Fruit fly (Drosophila melanogaster) whole organism, embryonic: Measurements from ENCODE around the gene CG32066.

Source experiments
- Bgb ChIP-seq: fragments of 200-800 bp; sonication (Bioruptor generic); IDR thresholded peaks from 2 replicates; pipeline ENCODE4 v1.3.6; 2022; ENCODE audit warnings: missing biosample characterization, missing genetic modification characterization; ENCODE audit not compliant: partially characterized antibody
- CG10267 ChIP-seq: fragments of 200-800 bp; sonication (Bioruptor generic); optimal IDR thresholded peaks from 2 replicates; lab custom pipeline; 2018; ENCODE audit warnings: missing biosample characterization, mild to moderate bottlenecking, missing genetic modification characterization, moderate library complexity
- CG11093 ChIP-seq: fragments of 200-800 bp; sonication (Bioruptor generic); IDR thresholded peaks from 3 replicates; pipeline ENCODE4 v1.3.6; 2022; ENCODE audit warnings: missing biosample characterization, missing genetic modification characterization
- CG11723 ChIP-seq: fragments of 200-800 bp; sonication (Bioruptor generic); optimal IDR thresholded peaks from 2 replicates; lab custom pipeline; 2017; ENCODE audit warnings: missing biosample characterization, mild to moderate bottlenecking, missing genetic modification characterization
- CG1233 ChIP-seq: fragments of 200-800 bp; sonication (Bioruptor generic); optimal IDR thresholded peaks from 4 replicates; lab custom pipeline; 2018; ENCODE audit warnings: missing biosample characterization, mild to moderate bottlenecking, missing genetic modification characterization
- CG12659 ChIP-seq: fragments of 200-800 bp; sonication (Bioruptor generic); optimal IDR thresholded peaks from 3 replicates; lab custom pipeline; 2017; ENCODE audit warnings: mild to moderate bottlenecking, missing biosample characterization, missing genetic modification reagents, missing genetic modification characterization
- CG13123 ChIP-seq: fragments of 200-800 bp; sonication (Bioruptor generic); optimal IDR thresholded peaks from 2 replicates; lab custom pipeline; 2016; ENCODE audit warnings: missing biosample characterization, missing genetic modification characterization
- CG13296 ChIP-seq: fragments of 200-800 bp; sonication (Bioruptor generic); optimal IDR thresholded peaks from 3 replicates; lab custom pipeline; 2018; ENCODE audit warnings: missing biosample characterization, mild to moderate bottlenecking, missing genetic modification characterization
- CG13894 ChIP-seq: fragments of 200-800 bp; sonication (Bioruptor generic); optimal IDR thresholded peaks from 3 replicates; lab custom pipeline; 2018; ENCODE audit warnings: missing biosample characterization, mild to moderate bottlenecking, missing genetic modification characterization, moderate library complexity
- CG14710 ChIP-seq: fragments of 200-800 bp; sonication (Bioruptor generic); optimal IDR thresholded peaks from 3 replicates; lab custom pipeline; 2019; ENCODE audit warnings: missing biosample characterization, mild to moderate bottlenecking, missing genetic modification characterization, moderate library complexity
- CG1647 ChIP-seq: fragments of 200-800 bp; sonication (Bioruptor generic); optimal IDR thresholded peaks from 3 replicates; lab custom pipeline; 2016; ENCODE audit warnings: missing biosample characterization, missing genetic modification characterization
- CG17361 ChIP-seq: fragments of 200-800 bp; sonication (Bioruptor generic); IDR thresholded peaks from 3 replicates; pipeline ENCODE4 v1.3.6; 2022; ENCODE audit warnings: missing biosample characterization, missing genetic modification characterization
- CG2202 ChIP-seq: fragments of 200-800 bp; sonication (Bioruptor generic); optimal IDR thresholded peaks from 2 replicates; lab custom pipeline; 2018; ENCODE audit warnings: missing biosample characterization, mild to moderate bottlenecking, missing genetic modification characterization
- CG3847 ChIP-seq: fragments of 200-800 bp; sonication (Bioruptor generic); IDR thresholded peaks from 2 replicates; pipeline ENCODE4 v1.3.6; 2022; ENCODE audit warnings: missing biosample characterization, missing genetic modification characterization
- CG6272 ChIP-seq: fragments of 200-800 bp; sonication (Bioruptor generic); IDR thresholded peaks from 2 replicates; pipeline ENCODE4 v1.3.6; 2022; ENCODE audit warnings: missing biosample characterization, missing genetic modification characterization
- CG6689 ChIP-seq: fragments of 200-800 bp; sonication (Bioruptor generic); IDR thresholded peaks from 2 replicates; pipeline ENCODE4 v1.3.6; 2022; ENCODE audit warnings: missing biosample characterization, missing genetic modification characterization
- CG9817 ChIP-seq: fragments of 200-800 bp; sonication (Bioruptor generic); optimal IDR thresholded peaks from 2 replicates; lab custom pipeline; 2018; ENCODE audit warnings: missing biosample characterization, mild to moderate bottlenecking, missing genetic modification characterization, moderate library complexity
- Camta ChIP-seq: fragments of 200-800 bp; sonication (Bioruptor generic); optimal IDR thresholded peaks from 2 replicates; lab custom pipeline; 2016; ENCODE audit warnings: missing biosample characterization, missing genetic modification characterization
- Dip3 ChIP-seq: fragments of 200-800 bp; sonication (Bioruptor generic); optimal IDR thresholded peaks from 3 replicates; lab custom pipeline; 2016; ENCODE audit warnings: missing biosample characterization, missing genetic modification characterization
- Drgx ChIP-seq: fragments of 200-800 bp; sonication (Bioruptor generic); IDR thresholded peaks from 2 replicates; pipeline ENCODE4 v1.3.6; 2022; ENCODE audit warnings: missing biosample characterization, missing genetic modification characterization
- H15 ChIP-seq: fragments of 200-800 bp; sonication (Bioruptor generic); IDR thresholded peaks from 3 replicates; pipeline ENCODE4 v1.3.6; 2022; ENCODE audit warnings: missing biosample characterization, missing genetic modification characterization
- Hand ChIP-seq: fragments of 200-800 bp; sonication (Bioruptor generic); optimal IDR thresholded peaks from 2 replicates; lab custom pipeline; 2017; ENCODE audit warnings: mild to moderate bottlenecking, missing biosample characterization, missing genetic modification reagents, missing genetic modification characterization
- MTF-1 ChIP-seq: fragments of 200-800 bp; sonication (Bioruptor generic); optimal IDR thresholded peaks from 2 replicates; lab custom pipeline; 2018; ENCODE audit warnings: missing biosample characterization, mild to moderate bottlenecking, missing genetic modification characterization, borderline replicate concordance
- Nf-YC ChIP-seq: fragments of 200-800 bp; optimal IDR thresholded peaks from 3 replicates; lab custom pipeline; 2019; ENCODE audit warnings: missing biosample characterization, mild to moderate bottlenecking, missing genetic modification characterization, moderate library complexity
- PHDP ChIP-seq: fragments of 200-800 bp; sonication (Bioruptor generic); optimal IDR thresholded peaks from 3 replicates; lab custom pipeline; 2018; ENCODE audit warnings: missing biosample characterization, mild to moderate bottlenecking, missing genetic modification characterization, moderate library complexity
- Pdp1 ChIP-seq, 2 experiments: fragments of 200-800 bp; sonication (Bioruptor generic); optimal IDR thresholded peaks; 3 replicates each; lab custom pipeline; 2016; ENCODE audit warnings: missing biosample characterization in 2 of 2, missing genetic modification characterization in 2 of 2, mild to moderate bottlenecking in 1 of 2, moderate library complexity in 1 of 2
- Side ChIP-seq: fragments of 200-800 bp; sonication (Bioruptor generic); optimal IDR thresholded peaks from 2 replicates; lab custom pipeline; 2016; ENCODE audit warnings: missing biosample characterization, missing genetic modification characterization
- Sry-β ChIP-seq: fragments of 200-800 bp; sonication (Bioruptor generic); optimal IDR thresholded peaks from 2 replicates; lab custom pipeline; 2018; ENCODE audit warnings: missing biosample characterization, mild to moderate bottlenecking, missing genetic modification characterization, moderate library complexity
- Sry-δ ChIP-seq: fragments of 200-800 bp; sonication (Bioruptor generic); optimal IDR thresholded peaks from 2 replicates; lab custom pipeline; 2016; ENCODE audit warnings: missing biosample characterization, missing genetic modification characterization
- Vsx1 ChIP-seq: fragments of 200-800 bp; sonication (Bioruptor generic); optimal IDR thresholded peaks from 2 replicates; lab custom pipeline; 2017; ENCODE audit warnings: missing biosample characterization, mild to moderate bottlenecking, missing genetic modification characterization, missing genetic modification reagents
- az2 ChIP-seq: fragments of 200-800 bp; sonication (Bioruptor generic); optimal IDR thresholded peaks from 3 replicates; lab custom pipeline; 2016; ENCODE audit warnings: missing biosample characterization, missing genetic modification characterization
- bab2 ChIP-seq: fragments of 200-800 bp; sonication (Bioruptor generic); optimal IDR thresholded peaks from 2 replicates; lab custom pipeline; 2016; ENCODE audit warnings: missing biosample characterization, missing genetic modification characterization
- bcd ChIP-seq: fragments of 200-800 bp; sonication (Bioruptor generic); optimal IDR thresholded peaks from 2 replicates; lab custom pipeline; 2017; ENCODE audit warnings: missing biosample characterization, mild to moderate bottlenecking, missing genetic modification characterization
- chn ChIP-seq: fragments of 200-800 bp; sonication (Bioruptor generic); optimal IDR thresholded peaks from 2 replicates; lab custom pipeline; 2016; ENCODE audit warnings: missing biosample characterization, missing genetic modification characterization
- da ChIP-seq: fragments of 200-800 bp; sonication (Bioruptor generic); optimal IDR thresholded peaks from 2 replicates; lab custom pipeline; 2016; ENCODE audit warnings: missing biosample characterization, missing genetic modification characterization
- eve ChIP-seq, 2 experiments: fragments of >200 bp; optimal IDR thresholded peaks; 2 replicates each; lab custom pipeline; 2017; ENCODE audit warnings: missing biosample characterization in 2 of 2, missing genetic modification characterization in 2 of 2
- fu2 ChIP-seq: fragments of 200-800 bp; sonication (Bioruptor generic); optimal IDR thresholded peaks from 2 replicates; lab custom pipeline; 2016; ENCODE audit warnings: missing biosample characterization, missing genetic modification characterization
- hkb ChIP-seq, 2 experiments: fragments of 200-800 bp in 1 of 2; fragments of >200 bp in 1 of 2; sonication (Bioruptor generic) in 1 of 2; IDR thresholded peaks in 1 of 2; optimal IDR thresholded peaks in 1 of 2; 2 replicates each; pipeline versions ENCODE4 v1.3.6 to Lab custom; 2017 to 2022; ENCODE audit warnings: missing biosample characterization in 1 of 2, missing genetic modification characterization in 1 of 2
- klu ChIP-seq: fragments of 200-800 bp; sonication (Bioruptor generic); IDR thresholded peaks from 2 replicates; pipeline ENCODE4 v1.3.6; 2022; ENCODE audit warnings: missing biosample characterization, missing genetic modification characterization
- knrl ChIP-seq: fragments of 200-800 bp; sonication (Bioruptor generic); IDR thresholded peaks from 3 replicates; pipeline ENCODE4 v1.3.6; 2022; ENCODE audit warnings: missing biosample characterization, missing genetic modification characterization; ENCODE audit not compliant: partially characterized antibody
- lbe ChIP-seq: fragments of 200-800 bp; sonication (Bioruptor generic); optimal IDR thresholded peaks from 2 replicates; lab custom pipeline; 2016; ENCODE audit warnings: missing biosample characterization, mild to moderate bottlenecking, missing genetic modification characterization
- nmo ChIP-seq: fragments of 200-800 bp; sonication (Bioruptor generic); optimal IDR thresholded peaks from 2 replicates; lab custom pipeline; 2018; ENCODE audit warnings: missing biosample characterization, mild to moderate bottlenecking, missing genetic modification characterization, moderate library complexity
- org-1 ChIP-seq: fragments of 200-800 bp; sonication (Bioruptor generic); optimal IDR thresholded peaks from 2 replicates; lab custom pipeline; 2017; ENCODE audit warnings: missing biosample characterization, missing genetic modification characterization
- pita ChIP-seq: fragments of 200-800 bp; sonication (Bioruptor generic); optimal IDR thresholded peaks from 2 replicates; lab custom pipeline; 2017; ENCODE audit warnings: missing biosample characterization, mild to moderate bottlenecking, missing genetic modification characterization
- pnt ChIP-seq: fragments of 200-800 bp; sonication (Bioruptor generic); optimal IDR thresholded peaks from 3 replicates; lab custom pipeline; 2016; ENCODE audit warnings: missing biosample characterization, missing genetic modification characterization
- salm ChIP-seq: fragments of 200-800 bp; sonication (Bioruptor generic); optimal IDR thresholded peaks from 2 replicates; lab custom pipeline; 2018; ENCODE audit warnings: missing biosample characterization, mild to moderate bottlenecking, missing genetic modification characterization
- stc ChIP-seq: fragments of 200-800 bp; sonication (Bioruptor generic); IDR thresholded peaks from 2 replicates; pipeline ENCODE4 v1.3.6; 2022; ENCODE audit warnings: missing biosample characterization, missing genetic modification characterization
- tin ChIP-seq: fragments of 200-800 bp; sonication (Bioruptor generic); optimal IDR thresholded peaks from 3 replicates; lab custom pipeline; 2016; ENCODE audit warnings: missing biosample characterization, missing genetic modification characterization
- vnd ChIP-seq: fragments of 200-800 bp; sonication (Bioruptor generic); IDR thresholded peaks from 3 replicates; pipeline ENCODE4 v1.3.6; 2022; ENCODE audit warnings: missing biosample characterization, missing genetic modification characterization; ENCODE audit not compliant: partially characterized antibody
- z ChIP-seq: fragments of 200-800 bp; sonication (Bioruptor generic); IDR thresholded peaks from 3 replicates; pipeline ENCODE4 v1.3.6; 2022; ENCODE audit warnings: missing biosample characterization, missing genetic modification characterization

CG32066 gene

dm6 chr3L:10683899-10684340, 23.1 kb upstream of the CG32066 start (continued):
- TF ChIP-seq Sry-δ (GFP tag; lab: Kevin White, UChicago) (peak; percentile 11), da (no peak), CG1647 (peak; percentile 64), Vsx1 (GFP tag; lab: Kevin White, UChicago) (peak; percentile 61), eve (GFP tag; optimal IDR thresholded peaks at IDR 0.05; lab: Kevin White, UChicago) (no peak), CG6272 (GFP tag; lab: Robert Waterston, UW) (peak; percentile 27; the same call in 1 of the 2 replicates), salm (no peak), tin (GFP tag; lab: Kevin White, UChicago) (peak; percentile 33), CG13296 (GFP tag; lab: Kevin White, UChicago) (peak; percentile 70), Dip3 (GFP tag; lab: Kevin White, UChicago) (peak; percentile 36), CG13894 (tag; lab: Kevin White, UChicago) (no peak), Bgb (GFP tag; lab: Robert Waterston, UW) (0 out of 2 replicates have a peak, but pooled peaks have one; percentile 14), hkb (optimal IDR thresholded peaks at IDR 0.05; lab: Kevin White, UChicago) (no peak), hkb (GFP tag; IDR thresholded peaks at IDR 0.05; lab: Robert Waterston, UW) (peak; percentile 75), bcd (GFP tag; lab: Kevin White, UChicago) (peak; percentile 65), CG3847 (GFP tag; lab: Robert Waterston, UW) (peak; percentile 48), PHDP (peak; percentile 17), Side (GFP tag; lab: Kevin White, UChicago) (peak; percentile 77), bab2 (peak; percentile 89), CG13123 (GFP tag; lab: Kevin White, UChicago) (no peak), az2 (peak; percentile 46), CG2202 (tag; lab: Kevin White, UChicago) (no peak), knrl (no peak), Nf-YC (peak; percentile 22), lbe (no peak), chn (GFP tag; lab: Kevin White, UChicago) (peak; percentile 42), org-1 (GFP tag; lab: Kevin White, UChicago) (peak; percentile 60), fu2 (GFP tag; lab: Kevin White, UChicago) (no peak), H15 (GFP tag; lab: Robert Waterston, UW) (peak; percentile 71; the same call in 2 of the 3 replicates), Camta (GFP tag; lab: Kevin White, UChicago) (peak; percentile 52), CG9817 (tag; lab: Kevin White, UChicago) (peak; percentile 65), pnt (GFP tag; lab: Kevin White, UChicago) (peak; percentile 76), CG11093 (GFP tag; lab: Robert Waterston, UW) (0 out of 3 replicates have a peak, but pooled peaks have one; percentile 61), vnd (GFP tag; lab: Robert Waterston, UW) (no peak), CG6689 (peak; percentile 69; the same call in 1 of the 2 replicates), Pdp1 (GFP tag; optimal IDR thresholded peaks at IDR 0.05; lab: Kevin White, UChicago) (peak; percentile 60 to 72), MTF-1 (GFP tag; lab: Kevin White, UChicago) (peak; percentile 52), Sry-β (GFP tag; lab: Kevin White, UChicago) (no peak), klu (GFP tag; lab: Robert Waterston, UW) (peak; percentile 53), Drgx (GFP tag; lab: Robert Waterston, UW) (peak; percentile 83), CG14710 (tag; lab: Kevin White, UChicago) (peak; percentile 43), stc (GFP tag; lab: Robert Waterston, UW) (peak; percentile 68; the same call in 1 of the 2 replicates), CG1233 (GFP tag; lab: Kevin White, UChicago) (peak; percentile 58), CG12659 (GFP tag; lab: Kevin White, UChicago) (peak; percentile 59), CG11723 (GFP tag; lab: Kevin White, UChicago) (peak; percentile 21), nmo (GFP tag; lab: Kevin White, UChicago) (peak; percentile 83), Hand (no peak), z (no peak), CG17361 (peak; percentile 84), CG10267 (tag; lab: Kevin White, UChicago) (peak; percentile 49), pita (GFP tag; lab: Kevin White, UChicago) (no peak)
